Fruit fly (Drosophila melanogaster): ENCODE measurements around the gene CG42371.

Gene CG42371

dm6 chr2L:2180120-2180539 lies 36.9 kb downstream of the CG42371 start (continued):
- TF ChIP-seq CG17802 (tag; optimal IDR thresholded peaks at IDR 0.05) (peak; percentile 75), Doc3 (GFP tag; IDR thresholded peaks at IDR 0.05; ENCODE audit: partially characterized antibody) (no peak), CG3163 (GFP tag; optimal IDR thresholded peaks at IDR 0.05) (peak; percentile 9), CG2129 (GFP tag; IDR thresholded peaks at IDR 0.05; ENCODE audit: partially characterized antibody) (no peak), jing (GFP tag; optimal IDR thresholded peaks at IDR 0.05) (peak; percentile 80), Fer2 (tag; optimal IDR thresholded peaks at IDR 0.05) (peak; percentile 57), CG4328 (GFP tag; optimal IDR thresholded peaks at IDR 0.05) (peak; percentile 55), en (GFP tag; optimal IDR thresholded peaks at IDR 0.05) (peak; percentile 66), CG10274 (GFP tag; optimal IDR thresholded peaks at IDR 0.05) (peak; percentile 61), CG8290 (GFP tag; optimal IDR thresholded peaks at IDR 0.05) (peak; percentile 73), CG8290 (tag; optimal IDR thresholded peaks at IDR 0.05) (peak; percentile 26 to 81), Sox100B (GFP tag; optimal IDR thresholded peaks at IDR 0.05) (peak; percentile 89), z (GFP tag; IDR thresholded peaks at IDR 0.05) (peak; percentile 71; the same call in 2 of the 3 replicates), Gsc (GFP tag; IDR thresholded peaks at IDR 0.05) (no peak; the same call in 1 of the 2 replicates), sim (GFP tag; IDR thresholded peaks at IDR 0.05) (peak; percentile 76), Mrtf (GFP tag; IDR thresholded peaks at IDR 0.05) (peak; percentile 87), Hr78 (GFP tag; optimal IDR thresholded peaks at IDR 0.05) (peak in 1 of 2 experiments; percentile 97), repo (GFP tag; optimal IDR thresholded peaks at IDR 0.05) (peak; percentile 75), Scr (GFP tag; IDR thresholded peaks at IDR 0.05; ENCODE audit: partially characterized antibody) (no peak), H15 (GFP tag; IDR thresholded peaks at IDR 0.05) (peak; percentile 88), CG4854 (GFP tag; optimal IDR thresholded peaks at IDR 0.05) (peak; percentile 80), CG32532 (GFP tag; IDR thresholded peaks at IDR 0.05) (peak; percentile 89), Elba2 (GFP tag; optimal IDR thresholded peaks at IDR 0.05) (peak; percentile 29), CG10147 (GFP tag; optimal IDR thresholded peaks at IDR 0.05) (peak; percentile 72), Lhr (GFP tag; optimal IDR thresholded peaks at IDR 0.05) (peak; percentile 83), lbe (GFP tag; optimal IDR thresholded peaks at IDR 0.05) (peak; percentile 49), H2.0 (GFP tag; IDR thresholded peaks at IDR 0.05) (peak; percentile 87), pros (GFP tag; optimal IDR thresholded peaks at IDR 0.05) (no peak), CG6813 (GFP tag; optimal IDR thresholded peaks at IDR 0.05) (peak; percentile 87), CG7556 (GFP tag; optimal IDR thresholded peaks at IDR 0.05) (peak; percentile 85), schlank (tag; optimal IDR thresholded peaks at IDR 0.05) (peak; percentile 42), disco-r (GFP tag; optimal IDR thresholded peaks at IDR 0.05) (peak; percentile 34), CG16813 (GFP tag; IDR thresholded peaks at IDR 0.05; ENCODE audit: partially characterized antibody) (no peak), tio (GFP tag; optimal IDR thresholded peaks at IDR 0.05) (peak; percentile 63), CG9215 (GFP tag; IDR thresholded peaks at IDR 0.05) (peak; percentile 66), CG13894 (tag; optimal IDR thresholded peaks at IDR 0.05) (peak; percentile 24), CG3281 (GFP tag; optimal IDR thresholded peaks at IDR 0.05) (peak; percentile 81), wor (GFP tag; IDR thresholded peaks at IDR 0.05) (peak; percentile 87), yki (optimal IDR thresholded peaks at IDR 0.05) (no peak), Asciz (GFP tag; optimal IDR thresholded peaks at IDR 0.05) (peak; percentile 92), cg (GFP tag; optimal IDR thresholded peaks at IDR 0.05) (no peak), slp2 (GFP tag; optimal IDR thresholded peaks at IDR 0.05) (peak; percentile 71), CG1792 (GFP tag; optimal IDR thresholded peaks at IDR 0.05) (peak; percentile 54), CG12219 (GFP tag; optimal IDR thresholded peaks at IDR 0.05) (peak; percentile 89), her (GFP tag; optimal IDR thresholded peaks at IDR 0.05) (peak; percentile 54), CG10462 (GFP tag; optimal IDR thresholded peaks at IDR 0.05) (peak; percentile 54), D19A (tag; optimal IDR thresholded peaks at IDR 0.05) (peak; percentile 89), bowl (GFP tag; IDR thresholded peaks at IDR 0.05) (peak; percentile 39; the same call in 1 of the 2 replicates), CG12299 (tag; optimal IDR thresholded peaks at IDR 0.05) (peak; percentile 81), gro (GFP tag; optimal IDR thresholded peaks at IDR 0.05) (peak; percentile 50), CG13424 (tag; optimal IDR thresholded peaks at IDR 0.05) (peak; percentile 92)

All from whole organism, embryonic.